Worm (Caenorhabditis elegans) whole organism, young adult: Measurements from ENCODE around the gene B0035.3.

Source experiments
- C06A6.2 ChIP-seq: fragments of 200-800 bp; sonication (Bioruptor generic); conservative IDR thresholded peaks from 2 replicates; pipeline ENCODE4 v1.3.6; 2022; ENCODE audit warnings: missing genetic modification characterization, missing compliant biosample characterization
- D2030.7 ChIP-seq: fragments of 200-800 bp; sonication (Bioruptor generic); IDR thresholded peaks from 2 replicates; pipeline ENCODE4 v1.3.6; 2022; ENCODE audit warnings: missing genetic modification reagents, missing genetic modification characterization, missing compliant biosample characterization
- F22D6.2 ChIP-seq: sonication (generic microtip); optimal IDR thresholded peaks from 2 replicates; lab custom pipeline; 2016; ENCODE audit warnings: mild to moderate bottlenecking, missing genetic modification characterization, missing compliant biosample characterization
- F57C9.4 ChIP-seq: sonication (generic microtip); optimal IDR thresholded peaks from 2 replicates; lab custom pipeline; 2017; ENCODE audit warnings: mild to moderate bottlenecking, missing genetic modification characterization, missing compliant biosample characterization
- Y53F4B.3 ChIP-seq: fragments of 200-800 bp; sonication (Bioruptor generic); IDR thresholded peaks from 2 replicates; pipeline ENCODE4 v1.3.6; 2022; ENCODE audit warnings: missing genetic modification reagents, missing genetic modification characterization, missing compliant biosample characterization
- Y56A3A.18 ChIP-seq: fragments of 200-800 bp; sonication (Bioruptor generic); IDR thresholded peaks from 2 replicates; pipeline ENCODE4 v1.3.6; 2022; ENCODE audit warnings: missing genetic modification reagents, missing genetic modification characterization, missing compliant biosample characterization
- Y79H2A.3 ChIP-seq: fragments of 200-800 bp; sonication (Bioruptor generic); conservative IDR thresholded peaks from 2 replicates; pipeline ENCODE4 v1.3.6; 2022; ENCODE audit warnings: missing genetic modification reagents, missing genetic modification characterization, missing compliant biosample characterization
- Y95B8A.8 ChIP-seq: fragments of 200-800 bp; sonication (Bioruptor generic); IDR thresholded peaks from 2 replicates; pipeline ENCODE4 v1.3.6; 2022; ENCODE audit warnings: missing genetic modification reagents, missing genetic modification characterization, missing compliant biosample characterization
- ZK185.1 ChIP-seq: sonication (generic microtip); optimal IDR thresholded peaks from 2 replicates; lab custom pipeline; 2016; ENCODE audit warnings: mild to moderate bottlenecking, missing genetic modification characterization, missing compliant biosample characterization; ENCODE audit not compliant: poor library complexity, severe bottlenecking
- attf-3 ChIP-seq: fragments of 200-800 bp; sonication (Bioruptor generic); conservative IDR thresholded peaks from 2 replicates; pipeline ENCODE4 v1.3.6; 2022; ENCODE audit warnings: missing genetic modification reagents, missing genetic modification characterization, missing compliant biosample characterization
- ccch-3 ChIP-seq: fragments of 200-800 bp; sonication (Bioruptor generic); optimal IDR thresholded peaks from 2 replicates; lab custom pipeline; 2018; ENCODE audit warnings: mild to moderate bottlenecking, missing genetic modification characterization, missing compliant biosample characterization
- cebp-1 ChIP-seq, 2 experiments: fragments of 200-800 bp in 1 of 2; sonication (Bioruptor generic) in 1 of 2; sonication (generic microtip) in 1 of 2; IDR thresholded peaks in 1 of 2; optimal IDR thresholded peaks in 1 of 2; 2 replicates each; pipeline versions ENCODE4 v1.3.6 to Lab custom; 2017 to 2022; ENCODE audit warnings: missing compliant biosample characterization in 2 of 2, missing genetic modification characterization in 2 of 2, mild to moderate bottlenecking in 1 of 2, missing genetic modification reagents in 1 of 2, moderate library complexity in 1 of 2
- ceh-58 ChIP-seq: fragments of 200-800 bp; sonication (Bioruptor generic); IDR thresholded peaks from 2 replicates; pipeline ENCODE4 v1.3.6; 2022; ENCODE audit warnings: missing genetic modification characterization, missing compliant biosample characterization
- die-1 ChIP-seq: sonication (generic microtip); optimal IDR thresholded peaks from 2 replicates; lab custom pipeline; 2016; ENCODE audit warnings: missing genotype, mild to moderate bottlenecking, missing genetic modification characterization, missing compliant biosample characterization
- dox-1 ChIP-seq: fragments of 200-800 bp; sonication (Bioruptor generic); IDR thresholded peaks from 2 replicates; pipeline ENCODE4 v1.3.6; 2022; ENCODE audit warnings: missing genetic modification reagents, missing genetic modification characterization, missing compliant biosample characterization
- ets-4 ChIP-seq: fragments of 200-800 bp; sonication (Bioruptor generic); optimal IDR thresholded peaks from 2 replicates; lab custom pipeline; 2018; ENCODE audit warnings: mild to moderate bottlenecking, missing genetic modification characterization, missing compliant biosample characterization
- hsf-1 ChIP-seq: fragments of 200-800 bp; sonication (Bioruptor generic); IDR thresholded peaks from 2 replicates; pipeline ENCODE4 v1.3.6; 2022; ENCODE audit warnings: missing genetic modification reagents, missing genetic modification characterization, missing compliant biosample characterization
- lag-1 ChIP-seq: fragments of 200-800 bp; sonication (Bioruptor generic); IDR thresholded peaks from 2 replicates; pipeline ENCODE4 v1.3.6; 2022; ENCODE audit warnings: missing genetic modification reagents, missing genetic modification characterization, missing compliant biosample characterization
- let-526 ChIP-seq: fragments of 200-800 bp; sonication (Bioruptor generic); IDR thresholded peaks from 2 replicates; pipeline ENCODE4 v1.3.6; 2022; ENCODE audit warnings: missing genetic modification reagents, missing genetic modification characterization, missing compliant biosample characterization
- lin-54 ChIP-seq: fragments of 200-800 bp; sonication (Bioruptor generic); optimal IDR thresholded peaks from 2 replicates; lab custom pipeline; 2018; ENCODE audit warnings: mild to moderate bottlenecking, missing genetic modification characterization, missing compliant biosample characterization
- lsl-1 ChIP-seq: fragments of 200-800 bp; sonication (Bioruptor generic); optimal IDR thresholded peaks from 2 replicates; lab custom pipeline; 2018; ENCODE audit warnings: mild to moderate bottlenecking, missing genetic modification characterization, moderate library complexity, missing compliant biosample characterization
- madf-10 ChIP-seq: sonication (generic microtip); optimal IDR thresholded peaks from 2 replicates; lab custom pipeline; 2016; ENCODE audit warnings: mild to moderate bottlenecking, missing genetic modification characterization, missing compliant biosample characterization
- mel-28 ChIP-seq: sonication (generic microtip); optimal IDR thresholded peaks from 2 replicates; lab custom pipeline; 2016; ENCODE audit warnings: borderline replicate concordance, mild to moderate bottlenecking, missing genetic modification characterization, missing compliant biosample characterization
- nhr-179 ChIP-seq: sonication (generic microtip); optimal IDR thresholded peaks from 2 replicates; lab custom pipeline; 2016; ENCODE audit warnings: mild to moderate bottlenecking, missing genetic modification characterization, missing compliant biosample characterization
- nhr-80 ChIP-seq: sonication (generic microtip); optimal IDR thresholded peaks from 2 replicates; lab custom pipeline; 2016; ENCODE audit warnings: missing genetic modification characterization, missing compliant biosample characterization
- nhr-90 ChIP-seq: sonication (generic microtip); optimal IDR thresholded peaks from 2 replicates; lab custom pipeline; 2016; ENCODE audit warnings: missing genotype, mild to moderate bottlenecking, missing genetic modification characterization, missing compliant biosample characterization
- pbrm-1 ChIP-seq: fragments of 200-800 bp; sonication (Bioruptor generic); IDR thresholded peaks from 2 replicates; pipeline ENCODE4 v1.3.6; 2022; ENCODE audit warnings: missing genetic modification reagents, missing genetic modification characterization, missing compliant biosample characterization
- rcor-1 ChIP-seq: fragments of 200-800 bp; sonication (Bioruptor generic); IDR thresholded peaks from 2 replicates; pipeline ENCODE4 v1.3.6; 2022; ENCODE audit warnings: missing genetic modification reagents, missing genetic modification characterization, missing compliant biosample characterization
- snpc-1.1 ChIP-seq: sonication (generic microtip); optimal IDR thresholded peaks from 2 replicates; lab custom pipeline; 2017; ENCODE audit warnings: missing genetic modification characterization, mild to moderate bottlenecking, missing compliant biosample characterization, antibody characterized with exemption, moderate library complexity, missing genotype, missing genetic modification reagents; ENCODE audit not compliant: insufficient read depth
- snpc-4 ChIP-seq, 5 experiments: fragments of 150-350 bp in 1 of 5; sonication (generic microtip) in 4 of 5; optimal IDR thresholded peaks; 2 replicates each; lab custom pipeline; 2014 to 2018; ENCODE audit warnings: missing genetic modification characterization in 5 of 5, missing biosample characterization in 3 of 5, antibody characterized with exemption in 2 of 5, mild to moderate bottlenecking in 2 of 5, missing compliant biosample characterization in 2 of 5, missing genotype in 2 of 5, moderate library complexity in 2 of 5, missing genetic modification reagents in 1 of 5
- sptf-2 ChIP-seq: fragments of 200-800 bp; sonication (Bioruptor generic); optimal IDR thresholded peaks from 2 replicates; lab custom pipeline; 2018; ENCODE audit warnings: mild to moderate bottlenecking, missing genetic modification characterization, missing compliant biosample characterization
- tbp1 ChIP-seq: fragments of 200-800 bp; sonication (Bioruptor generic); optimal IDR thresholded peaks from 2 replicates; lab custom pipeline; 2018; ENCODE audit warnings: mild to moderate bottlenecking, missing genetic modification characterization, missing compliant biosample characterization
- unc-62 ChIP-seq: fragments of 150-350 bp; optimal IDR thresholded peaks from 2 replicates; lab custom pipeline; 2014; ENCODE audit warnings: missing biosample characterization, missing genetic modification reagents, missing genetic modification characterization
- ztf-26 ChIP-seq: sonication (generic microtip); optimal IDR thresholded peaks from 2 replicates; lab custom pipeline; 2017; ENCODE audit warnings: missing genetic modification characterization, missing compliant biosample characterization
- ztf-6 ChIP-seq: fragments of 200-800 bp; sonication (Bioruptor generic); IDR thresholded peaks from 2 replicates; pipeline ENCODE4 v1.3.6; 2022; ENCODE audit warnings: missing genetic modification reagents, missing genetic modification characterization, missing compliant biosample characterization

B0035.3 gene

ce11 chrIV:11288965-11289364 is 25.8 kb downstream of the B0035.3 start (continued):
- TF ChIP-seq tbp1 (peak; percentile 21), snpc-1.1 (tag; lab: Kevin White, UChicago) (no peak), rcor-1 (GFP tag; lab: Robert Waterston, UW) (no peak), ztf-26 (tag; lab: Kevin White, UChicago) (no peak), cebp-1 (GFP tag; IDR thresholded peaks at IDR 0.05; lab: Robert Waterston, UW) (no peak), cebp-1 (tag; optimal IDR thresholded peaks at IDR 0.05; lab: Kevin White, UChicago) (peak; percentile 32), nhr-80 (tag; lab: Kevin White, UChicago) (peak; percentile 91), C06A6.2 (GFP tag; lab: Robert Waterston, UW) (no peak), D2030.7 (GFP tag; lab: Robert Waterston, UW) (no peak), snpc-4 (GFP tag; optimal IDR thresholded peaks at IDR 0.05; lab: Kevin White, UChicago) (no peak), snpc-4 (tag; optimal IDR thresholded peaks at IDR 0.05; lab: Kevin White, UChicago) (no peak), lsl-1 (GFP tag; lab: Kevin White, UChicago) (no peak), ZK185.1 (no peak), nhr-179 (no peak), lin-54 (GFP tag; lab: Kevin White, UChicago) (no peak), Y79H2A.3 (no peak), madf-10 (no peak), hsf-1 (no peak), let-526 (no peak), F57C9.4 (no peak), ceh-58 (GFP tag; lab: Robert Waterston, UW) (no peak), dox-1 (GFP tag; lab: Robert Waterston, UW) (peak; percentile 62), ets-4 (GFP tag; lab: Kevin White, UChicago) (peak; percentile 46), mel-28 (tag; lab: Kevin White, UChicago) (no peak)

- TF ChIP-seq Y79H2A.3 (no peak), F22D6.2 (tag; lab: Kevin White, UChicago) (no peak), nhr-80 (tag; lab: Kevin White, UChicago) (no peak), lag-1 (no peak), pbrm-1 (no peak), unc-62 (GFP tag; lab: Kevin White, UChicago) (no peak), dox-1 (GFP tag; lab: Robert Waterston, UW) (no peak), Y53F4B.3 (GFP tag; lab: Robert Waterston, UW) (no peak), attf-3 (GFP tag; lab: Robert Waterston, UW) (no peak), ccch-3 (GFP tag; lab: Kevin White, UChicago) (no peak), nhr-90 (no peak), snpc-1.1 (tag; lab: Kevin White, UChicago) (no peak)
These were observed 27.3 kb downstream of the B0035.3 start, which contains the start of gene F54D1.6 for ce11 chrIV:11287511-11287910. Gene F54D1.6, plus strand, starts transcription at chrIV:11287811.

ce11 chrIV:11286112-11286511 is 28.7 kb downstream of the B0035.3 start:
- TF ChIP-seq Y95B8A.8 (GFP tag; lab: Robert Waterston, UW) = no peak
- TF ChIP-seq sptf-2 (GFP tag; lab: Kevin White, UChicago) = no peak
- TF ChIP-seq Y56A3A.18 = no peak
- TF ChIP-seq die-1 = no peak
- no peak for TF ChIP-seq hsf-1
- no peak for TF ChIP-seq ztf-6 (GFP tag; lab: Robert Waterston, UW)
